Worm (Caenorhabditis elegans): ENCODE results near the gene gcy-3.

DNA sequence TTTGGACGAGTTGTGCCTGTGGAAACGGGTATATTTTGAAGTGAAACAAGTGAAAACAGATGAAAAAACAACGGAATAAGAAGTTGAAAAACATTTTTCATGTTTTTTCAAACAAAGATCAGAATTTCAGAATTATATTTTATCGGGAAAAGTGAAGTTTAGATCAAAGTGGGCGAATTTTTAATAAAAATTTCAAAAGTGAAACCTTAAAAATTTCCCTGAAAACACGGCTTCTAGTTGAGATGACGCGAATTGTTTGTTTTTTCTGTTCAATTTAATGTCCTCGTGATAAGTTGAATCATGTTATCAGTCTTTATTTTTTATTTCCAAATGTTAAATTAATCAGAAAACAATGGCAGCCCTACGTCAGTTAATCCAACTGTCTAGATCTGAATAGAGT is at the start of gene gcy-3:
- TF ChIP-seq ceh-16 (tag; optimal IDR thresholded peaks at IDR 0.05) (no peak), elt-3 (tag; optimal IDR thresholded peaks at IDR 0.05) (no peak), egl-27 (tag; optimal IDR thresholded peaks at IDR 0.05) (no peak), snpc-4 (tag; optimal IDR thresholded peaks at IDR 0.05) (no peak), nhr-67 (tag; optimal IDR thresholded peaks at IDR 0.05) (no peak), nhr-12 (tag; optimal IDR thresholded peaks at IDR 0.05) (no peak)
